Fruit fly (Drosophila melanogaster) whole organism, embryonic: ENCODE measurements around the gene CG10214.

ENCODE experiments used
- B-H1 ChIP-seq: fragments of 200-800 bp; sonication (Bioruptor generic); IDR thresholded peaks from 3 replicates; pipeline ENCODE4 v1.3.6; 2022; ENCODE audit warnings: missing biosample characterization, missing genetic modification characterization
- Bteb2 ChIP-seq: fragments of 200-800 bp; sonication (Bioruptor generic); optimal IDR thresholded peaks from 2 replicates; lab custom pipeline; 2016; ENCODE audit warnings: missing biosample characterization, missing genetic modification characterization
- CG10654 ChIP-seq: fragments of 200-800 bp; sonication (Bioruptor generic); optimal IDR thresholded peaks from 2 replicates; lab custom pipeline; 2016; ENCODE audit warnings: missing biosample characterization, missing genetic modification characterization
- CG1233 ChIP-seq: fragments of 200-800 bp; sonication (Bioruptor generic); optimal IDR thresholded peaks from 4 replicates; lab custom pipeline; 2018; ENCODE audit warnings: missing biosample characterization, mild to moderate bottlenecking, missing genetic modification characterization
- CG14860 ChIP-seq: fragments of 200-800 bp; sonication (Bioruptor generic); IDR thresholded peaks from 3 replicates; pipeline ENCODE4 v1.3.6; 2022; ENCODE audit warnings: missing biosample characterization, missing genetic modification characterization; ENCODE audit not compliant: partially characterized antibody
- CG1529 ChIP-seq: fragments of 200-800 bp; sonication (Bioruptor generic); optimal IDR thresholded peaks from 3 replicates; lab custom pipeline; 2018; ENCODE audit warnings: missing biosample characterization, missing genetic modification characterization
- CG15479 ChIP-seq: fragments of 200-800 bp; sonication (Bioruptor generic); optimal IDR thresholded peaks from 3 replicates; lab custom pipeline; 2019; ENCODE audit warnings: missing biosample characterization, mild to moderate bottlenecking, missing genetic modification characterization, moderate library complexity
- CG15696 ChIP-seq: fragments of 200-800 bp; sonication (Bioruptor generic); optimal IDR thresholded peaks from 2 replicates; lab custom pipeline; 2019; ENCODE audit warnings: missing biosample characterization, mild to moderate bottlenecking, missing genetic modification characterization, moderate library complexity
- CG17328 ChIP-seq: fragments of 200-800 bp; sonication (Bioruptor generic); IDR thresholded peaks from 2 replicates; pipeline ENCODE4 v1.3.6; 2022; ENCODE audit warnings: missing biosample characterization, missing genetic modification characterization
- CG17385 ChIP-seq: fragments of 200-800 bp; sonication (Bioruptor generic); optimal IDR thresholded peaks from 3 replicates; lab custom pipeline; 2018; ENCODE audit warnings: missing biosample characterization, mild to moderate bottlenecking, missing genetic modification characterization
- CG17802 ChIP-seq: fragments of 200-800 bp; sonication (Bioruptor generic); optimal IDR thresholded peaks from 2 replicates; lab custom pipeline; 2018; ENCODE audit warnings: missing biosample characterization, mild to moderate bottlenecking, missing genetic modification characterization, moderate library complexity
- CG3995 ChIP-seq: fragments of 200-800 bp; sonication (Bioruptor generic); optimal IDR thresholded peaks from 3 replicates; lab custom pipeline; 2016; ENCODE audit warnings: missing biosample characterization, missing genetic modification characterization
- CG42726 ChIP-seq: fragments of 200-800 bp; sonication (Bioruptor generic); IDR thresholded peaks from 2 replicates; pipeline ENCODE4 v1.3.6; 2022; ENCODE audit warnings: missing biosample characterization, missing genetic modification characterization; ENCODE audit not compliant: partially characterized antibody
- CG4730 ChIP-seq: fragments of 200-800 bp; sonication (Bioruptor generic); IDR thresholded peaks from 2 replicates; pipeline ENCODE4 v1.3.6; 2022; ENCODE audit warnings: missing biosample characterization, missing genetic modification characterization
- CG6175 ChIP-seq: fragments of 200-800 bp; sonication (Bioruptor generic); IDR thresholded peaks from 3 replicates; pipeline ENCODE4 v1.3.6; 2022; ENCODE audit warnings: missing biosample characterization, missing genetic modification characterization
- CG6689 ChIP-seq: fragments of 200-800 bp; sonication (Bioruptor generic); IDR thresholded peaks from 2 replicates; pipeline ENCODE4 v1.3.6; 2022; ENCODE audit warnings: missing biosample characterization, missing genetic modification characterization
- CG7372 ChIP-seq: fragments of 200-800 bp; sonication (Bioruptor generic); IDR thresholded peaks from 2 replicates; pipeline ENCODE4 v1.3.6; 2022; ENCODE audit warnings: missing biosample characterization, missing genetic modification characterization
- CG7556 ChIP-seq: fragments of 200-800 bp; sonication (Bioruptor generic); optimal IDR thresholded peaks from 2 replicates; lab custom pipeline; 2017; ENCODE audit warnings: missing biosample characterization, mild to moderate bottlenecking, missing genetic modification characterization
- CG8388 ChIP-seq: fragments of 200-800 bp; sonication (Bioruptor generic); optimal IDR thresholded peaks from 2 replicates; lab custom pipeline; 2019; ENCODE audit warnings: missing biosample characterization, mild to moderate bottlenecking, missing genetic modification characterization, moderate library complexity
- CG9932 ChIP-seq: fragments of 200-800 bp; sonication (Bioruptor generic); IDR thresholded peaks from 2 replicates; pipeline ENCODE4 v1.3.6; 2022; ENCODE audit warnings: missing biosample characterization, missing genetic modification characterization
- Dp ChIP-seq: fragments of 200-800 bp; sonication (Bioruptor generic); optimal IDR thresholded peaks from 2 replicates; lab custom pipeline; 2018; ENCODE audit warnings: missing biosample characterization, mild to moderate bottlenecking, missing genetic modification characterization, moderate library complexity
- Elba2 ChIP-seq: fragments of 200-800 bp; sonication (Bioruptor generic); optimal IDR thresholded peaks from 3 replicates; lab custom pipeline; 2016; ENCODE audit warnings: missing biosample characterization, missing genetic modification characterization
- Fer3 ChIP-seq: fragments of 200-800 bp; sonication (Bioruptor generic); optimal IDR thresholded peaks from 2 replicates; lab custom pipeline; 2018; ENCODE audit warnings: missing biosample characterization, mild to moderate bottlenecking, missing genetic modification characterization, moderate library complexity
- H15 ChIP-seq: fragments of 200-800 bp; sonication (Bioruptor generic); IDR thresholded peaks from 3 replicates; pipeline ENCODE4 v1.3.6; 2022; ENCODE audit warnings: missing biosample characterization, missing genetic modification characterization
- Hr78 ChIP-seq, 2 experiments: fragments of 200-800 bp in 1 of 2; fragments of >200 bp in 1 of 2; sonication (Bioruptor generic) in 1 of 2; optimal IDR thresholded peaks; 2 replicates each; lab custom pipeline; 2017 to 2019; ENCODE audit warnings: missing biosample characterization in 2 of 2, missing genetic modification characterization in 2 of 2, mild to moderate bottlenecking in 1 of 2, moderate library complexity in 1 of 2
- Jarid2 ChIP-seq: fragments of 200-800 bp; sonication (Bioruptor generic); optimal IDR thresholded peaks from 3 replicates; lab custom pipeline; 2017; ENCODE audit warnings: mild to moderate bottlenecking, missing biosample characterization, missing genetic modification reagents, missing genetic modification characterization
- NC2α ChIP-seq: fragments of 200-800 bp; sonication (Bioruptor generic); optimal IDR thresholded peaks from 2 replicates; lab custom pipeline; 2016; ENCODE audit warnings: missing biosample characterization, missing genetic modification characterization
- Rx ChIP-seq: fragments of 200-800 bp; sonication (Bioruptor generic); IDR thresholded peaks from 2 replicates; pipeline ENCODE4 v1.3.6; 2022; ENCODE audit warnings: missing biosample characterization, missing genetic modification characterization
- Scr ChIP-seq: fragments of 200-800 bp; sonication (Bioruptor generic); IDR thresholded peaks from 2 replicates; pipeline ENCODE4 v1.3.6; 2022; ENCODE audit warnings: missing biosample characterization, missing genetic modification characterization; ENCODE audit not compliant: partially characterized antibody
- Sox100B ChIP-seq: fragments of 200-800 bp; sonication (Bioruptor generic); optimal IDR thresholded peaks from 3 replicates; lab custom pipeline; 2018; ENCODE audit warnings: missing biosample characterization, mild to moderate bottlenecking, missing genetic modification characterization
- Sox102F ChIP-seq: fragments of 200-800 bp; sonication (Bioruptor generic); optimal IDR thresholded peaks from 2 replicates; lab custom pipeline; 2018; ENCODE audit warnings: missing biosample characterization, mild to moderate bottlenecking, missing genetic modification characterization, moderate library complexity
- Tbp ChIP-seq: fragments of >200 bp; optimal IDR thresholded peaks from 2 replicates; lab custom pipeline; 2018; ENCODE audit warnings: missing biosample characterization, missing genetic modification characterization
- ab ChIP-seq: fragments of 200-800 bp; sonication (Bioruptor generic); optimal IDR thresholded peaks from 2 replicates; lab custom pipeline; 2016; ENCODE audit warnings: missing biosample characterization, missing genetic modification characterization
- ac ChIP-seq: fragments of 200-800 bp; sonication (Bioruptor generic); optimal IDR thresholded peaks from 3 replicates; lab custom pipeline; 2017; ENCODE audit warnings: missing biosample characterization, mild to moderate bottlenecking, missing genetic modification characterization
- bowl ChIP-seq: fragments of 200-800 bp; sonication (Bioruptor generic); IDR thresholded peaks from 2 replicates; pipeline ENCODE4 v1.3.6; 2022; ENCODE audit warnings: missing biosample characterization, missing genetic modification characterization
- chn ChIP-seq: fragments of 200-800 bp; sonication (Bioruptor generic); optimal IDR thresholded peaks from 2 replicates; lab custom pipeline; 2016; ENCODE audit warnings: missing biosample characterization, missing genetic modification characterization
- gcm2 ChIP-seq: fragments of 200-800 bp; sonication (Bioruptor generic); optimal IDR thresholded peaks from 2 replicates; lab custom pipeline; 2016; ENCODE audit warnings: missing biosample characterization, missing genetic modification characterization
- grau ChIP-seq: fragments of 200-800 bp; optimal IDR thresholded peaks from 3 replicates; lab custom pipeline; 2019; ENCODE audit warnings: missing biosample characterization, mild to moderate bottlenecking, missing genetic modification characterization, moderate library complexity
- gro ChIP-seq: fragments of 200-800 bp; sonication (Bioruptor generic); optimal IDR thresholded peaks from 2 replicates; lab custom pipeline; 2016; ENCODE audit warnings: missing biosample characterization, missing genetic modification characterization
- kay ChIP-seq: fragments of 200-800 bp; sonication (Bioruptor generic); optimal IDR thresholded peaks from 2 replicates; lab custom pipeline; 2016; ENCODE audit warnings: missing biosample characterization, missing genetic modification characterization
- mam ChIP-seq: fragments of 200-800 bp; sonication (Bioruptor generic); optimal IDR thresholded peaks from 3 replicates; lab custom pipeline; 2016; ENCODE audit warnings: missing biosample characterization, missing genetic modification characterization
- peb ChIP-seq: fragments of 200-800 bp; sonication (Bioruptor generic); IDR thresholded peaks from 2 replicates; pipeline ENCODE4 v1.3.6; 2022; ENCODE audit warnings: missing biosample characterization, missing genetic modification characterization
- pum ChIP-seq: fragments of 200-800 bp; sonication (Bioruptor generic); optimal IDR thresholded peaks from 2 replicates; lab custom pipeline; 2016; ENCODE audit warnings: missing biosample characterization, missing genetic modification characterization
- ranshi ChIP-seq: fragments of 200-800 bp; sonication (Bioruptor generic); IDR thresholded peaks from 2 replicates; pipeline ENCODE4 v1.3.6; 2022; ENCODE audit warnings: missing biosample characterization, missing genetic modification characterization
- repo ChIP-seq: fragments of 200-800 bp; sonication (Bioruptor generic); optimal IDR thresholded peaks from 2 replicates; lab custom pipeline; 2016; ENCODE audit warnings: missing biosample characterization, missing genetic modification characterization
- ro ChIP-seq: fragments of 200-800 bp; sonication (Bioruptor generic); IDR thresholded peaks from 2 replicates; pipeline ENCODE4 v1.3.6; 2022; ENCODE audit warnings: missing biosample characterization, missing genetic modification characterization
- sima ChIP-seq: fragments of 200-800 bp; sonication (Bioruptor generic); optimal IDR thresholded peaks from 2 replicates; lab custom pipeline; 2016; ENCODE audit warnings: missing biosample characterization, missing genetic modification characterization
- so ChIP-seq: fragments of 200-800 bp; sonication (Bioruptor generic); IDR thresholded peaks from 3 replicates; pipeline ENCODE4 v1.3.6; 2022; ENCODE audit warnings: missing biosample characterization, missing genetic modification characterization
- ttk ChIP-seq: fragments of 200-800 bp; sonication (Bioruptor generic); IDR thresholded peaks from 2 replicates; pipeline ENCODE4 v2.1.2; 2022; ENCODE audit warnings: missing biosample characterization, missing genetic modification characterization
- tup ChIP-seq: fragments of 200-800 bp; sonication (Bioruptor generic); optimal IDR thresholded peaks from 2 replicates; lab custom pipeline; 2016; ENCODE audit warnings: missing biosample characterization, mild to moderate bottlenecking, missing genetic modification characterization, moderate library complexity

The CG10214 gene

DNA sequence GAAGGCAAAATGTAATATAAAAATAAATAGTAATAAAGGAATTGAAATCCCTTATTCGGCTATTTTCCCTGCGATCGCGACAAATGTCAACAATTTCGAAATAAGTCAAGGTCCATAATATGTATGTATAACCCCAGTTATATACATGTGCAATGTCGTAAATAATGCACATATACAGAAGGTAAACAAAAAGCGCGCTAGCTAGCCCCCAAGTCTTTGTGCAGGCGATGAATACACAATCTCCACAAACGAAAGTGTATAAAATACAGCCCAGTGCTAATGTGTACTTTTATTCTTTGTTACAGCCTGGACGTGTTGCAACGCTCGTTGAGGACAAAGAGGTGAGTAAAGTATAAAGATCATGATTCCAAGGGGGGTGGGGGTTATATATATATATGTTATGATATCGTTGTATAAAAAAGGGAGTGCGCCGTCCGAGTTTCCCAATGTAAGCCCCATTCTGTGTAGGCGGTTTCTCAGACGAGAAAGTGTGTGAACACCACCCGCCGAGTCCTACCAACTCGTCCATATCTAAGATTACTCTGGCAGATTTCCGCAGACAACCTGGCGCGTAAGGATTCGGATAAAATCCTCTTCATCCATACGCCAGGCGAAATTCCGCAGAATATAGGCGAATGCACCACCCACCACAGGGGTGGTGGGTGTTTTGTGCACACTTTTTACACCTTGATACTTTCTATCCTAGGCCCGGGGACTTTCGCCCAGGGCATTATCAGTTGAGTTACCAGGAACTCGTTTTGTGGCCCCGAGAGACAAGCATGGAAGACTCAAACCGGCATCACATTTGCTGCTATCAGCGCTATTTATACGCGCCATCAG is 37.4 kb downstream of the CG10214 start (continued):
- no peak for TF ChIP-seq CG1529 (GFP tag; lab: Kevin White, UChicago)
- no peak for TF ChIP-seq Dp (GFP tag; lab: Kevin White, UChicago)
- peak; percentile 53; the same call in 1 of the 2 replicates for TF ChIP-seq ttk (GFP tag; lab: Robert Waterston, UW)
- TF ChIP-seq Fer3: no peak
- TF ChIP-seq ranshi: no peak
- TF ChIP-seq bowl (GFP tag; lab: Robert Waterston, UW): no peak
- TF ChIP-seq CG15479: peak; percentile 69
- TF ChIP-seq Jarid2 (GFP tag; lab: Kevin White, UChicago): no peak
- no peak for TF ChIP-seq Sox102F
- TF ChIP-seq Sox100B (GFP tag; lab: Kevin White, UChicago): no peak
- TF ChIP-seq CG14860 (GFP tag; lab: Robert Waterston, UW): peak; percentile 63; the same call in 2 of the 3 replicates
- TF ChIP-seq mam: no peak
- no peak for TF ChIP-seq gcm2
- peak; percentile 84 for TF ChIP-seq CG42726 (GFP tag; lab: Robert Waterston, UW)
- no peak for TF ChIP-seq CG1233 (GFP tag; lab: Kevin White, UChicago)
- no peak for TF ChIP-seq CG7372 (GFP tag; lab: Robert Waterston, UW)
- TF ChIP-seq CG17385 (GFP tag; lab: Kevin White, UChicago): no peak
- no peak for TF ChIP-seq ro
- peak in 1 of 2 experiments; percentile 30 for TF ChIP-seq Hr78 (GFP tag; optimal IDR thresholded peaks at IDR 0.05; lab: Kevin White, UChicago)
- TF ChIP-seq grau (tag; lab: Kevin White, UChicago): peak; percentile 14
- TF ChIP-seq pum (GFP tag; lab: Kevin White, UChicago): no peak
- 0 out of 2 replicates have a peak, but pooled peaks have one; percentile 12 for TF ChIP-seq CG9932 (GFP tag; lab: Robert Waterston, UW)
- TF ChIP-seq tup (GFP tag; lab: Kevin White, UChicago): no peak
- TF ChIP-seq kay (GFP tag; lab: Kevin White, UChicago): no peak
- no peak for TF ChIP-seq CG6689 (GFP tag; lab: Robert Waterston, UW)
- TF ChIP-seq H15 (GFP tag; lab: Robert Waterston, UW): no peak
- TF ChIP-seq chn (GFP tag; lab: Kevin White, UChicago): peak; percentile 88
- TF ChIP-seq CG3995 (GFP tag; lab: Kevin White, UChicago): no peak
- no peak for TF ChIP-seq CG8388 (GFP tag; lab: Kevin White, UChicago)
- TF ChIP-seq CG10654 (GFP tag; lab: Kevin White, UChicago): no peak
- 0 out of 2 replicates have a peak, but pooled peaks have one; percentile 28 for TF ChIP-seq CG17328 (GFP tag; lab: Robert Waterston, UW)
- TF ChIP-seq ac (GFP tag; lab: Kevin White, UChicago): no peak
- TF ChIP-seq so: peak; percentile 25; the same call in 1 of the 3 replicates
- TF ChIP-seq Scr (GFP tag; lab: Robert Waterston, UW): peak; percentile 61
- no peak for TF ChIP-seq Rx (GFP tag; lab: Robert Waterston, UW)
- TF ChIP-seq repo (GFP tag; lab: Kevin White, UChicago): no peak
- TF ChIP-seq NC2α (GFP tag; lab: Kevin White, UChicago): no peak
- TF ChIP-seq CG7556 (GFP tag; lab: Kevin White, UChicago): no peak
- no peak for TF ChIP-seq peb (GFP tag; lab: Robert Waterston, UW)
- TF ChIP-seq gro (GFP tag; lab: Kevin White, UChicago): no peak
- no peak for TF ChIP-seq B-H1 (GFP tag; lab: Robert Waterston, UW)
- TF ChIP-seq CG4730: no peak
- no peak for TF ChIP-seq CG17802 (tag; lab: Kevin White, UChicago)
- no peak for TF ChIP-seq Bteb2 (GFP tag; lab: Kevin White, UChicago)
- no peak for TF ChIP-seq Elba2 (GFP tag; lab: Kevin White, UChicago)
- TF ChIP-seq Tbp (GFP tag; lab: Kevin White, UChicago): peak; percentile 99
- TF ChIP-seq CG6175 (GFP tag; lab: Robert Waterston, UW): no peak
- TF ChIP-seq ab (GFP tag; lab: Kevin White, UChicago): no peak
- TF ChIP-seq sima (GFP tag; lab: Kevin White, UChicago): no peak
- TF ChIP-seq CG15696 (tag; lab: Kevin White, UChicago): no peak
